Worm (Caenorhabditis elegans) whole organism, L2 larva: Measurements from ENCODE around the gene F12A10.1.

ENCODE experiments used
- aly-2 ChIP-seq: fragments of 150-350 bp; optimal IDR thresholded peaks from 2 replicates; lab custom pipeline; 2014; ENCODE audit warnings: missing biosample characterization, missing genetic modification characterization
- egl-27 ChIP-seq: sonication (generic microtip); optimal IDR thresholded peaks from 3 replicates; lab custom pipeline; 2017; ENCODE audit warnings: missing biosample characterization, missing genetic modification reagents, missing genetic modification characterization
- fos-1 ChIP-seq: fragments of 150-350 bp; optimal IDR thresholded peaks from 2 replicates; lab custom pipeline; 2014; ENCODE audit warnings: missing biosample characterization, missing genetic modification characterization
- lin-39 ChIP-seq: fragments of 150-350 bp; optimal IDR thresholded peaks from 2 replicates; lab custom pipeline; 2014; ENCODE audit warnings: missing biosample characterization, missing genetic modification reagents, missing genetic modification characterization
- nhr-21 ChIP-seq: fragments of 150-350 bp; optimal IDR thresholded peaks from 2 replicates; lab custom pipeline; 2014; ENCODE audit warnings: missing biosample characterization, missing genetic modification characterization
- skn-1 ChIP-seq: sonication (generic microtip); optimal IDR thresholded peaks from 2 replicates; lab custom pipeline; 2017; ENCODE audit warnings: missing biosample characterization, missing genetic modification characterization

- TF ChIP-seq skn-1 (tag; lab: Kevin White, UChicago) (no peak), lin-39 (no peak), fos-1 (tag; lab: Kevin White, UChicago) (no peak), nhr-21 (tag; lab: Kevin White, UChicago) (no peak), aly-2 (tag; lab: Kevin White, UChicago) (no peak), egl-27 (no peak)
Measured at ce11 chrII:5465729-5466408, 30.5 kb upstream of the F12A10.1 start, which contains the start of gene clr-1.
